Worm (Caenorhabditis elegans): ENCODE results near the gene srx-78.
A peak's percentile ranks its signal among the peaks of the same experiment; 100 is the strongest.

srx-78 gene

ce11 chrV:15063987-15064386 lies 30.9 kb upstream of the srx-78 start, which contains the start of gene rap-2:
Gene rap-2, minus strand, starts transcription at chrV:15064087.
- TF ChIP-seq ztf-11 (tag; optimal IDR thresholded peaks at IDR 0.05) (no peak), unc-39 (tag; optimal IDR thresholded peaks at IDR 0.05) (no peak), aly-2 (tag; optimal IDR thresholded peaks at IDR 0.05) (no peak), nhr-11 (tag; optimal IDR thresholded peaks at IDR 0.05) (no peak), F13H6.1 (tag; optimal IDR thresholded peaks at IDR 0.05) (no peak), ceh-16 (tag; optimal IDR thresholded peaks at IDR 0.05) (no peak), crh-2 (tag; optimal IDR thresholded peaks at IDR 0.05) (no peak), unc-62 (GFP tag; optimal IDR thresholded peaks at IDR 0.05) (no peak), sem-4 (tag; optimal IDR thresholded peaks at IDR 0.05) (no peak), sma-9 (GFP tag; optimal IDR thresholded peaks at IDR 0.05) (no peak), sma-9 (tag; optimal IDR thresholded peaks at IDR 0.05) (no peak), ztf-4 (tag; optimal IDR thresholded peaks at IDR 0.05) (no peak), elt-1 (tag; optimal IDR thresholded peaks at IDR 0.05) (no peak)

ce11 chrV:15065068-15065744 lies 29.6 kb upstream of the srx-78 start, which contains the start of gene C25D7.9:
Gene C25D7.9, plus strand, starts transcription at chrV:15065135.
- TF ChIP-seq fos-1 (tag; optimal IDR thresholded peaks at IDR 0.05) = no peak
- TF ChIP-seq aly-2 (tag; optimal IDR thresholded peaks at IDR 0.05) = no peak
- TF ChIP-seq unc-62 (GFP tag; optimal IDR thresholded peaks at IDR 0.05) = no peak
- peak; percentile 23 for TF ChIP-seq nhr-129 (tag; optimal IDR thresholded peaks at IDR 0.05)
- TF ChIP-seq F13H6.1 (tag; optimal IDR thresholded peaks at IDR 0.05) = peak; percentile 9
- peak; percentile 10 for TF ChIP-seq gmeb-1 (tag; optimal IDR thresholded peaks at IDR 0.05)
- TF ChIP-seq unc-55 (GFP tag; optimal IDR thresholded peaks at IDR 0.05) = peak; percentile 59
- peak; percentile 36 for TF ChIP-seq lin-13 (GFP tag; optimal IDR thresholded peaks at IDR 0.05)
- TF ChIP-seq nhr-11 (tag; optimal IDR thresholded peaks at IDR 0.05) = no peak
- no peak for TF ChIP-seq nhr-237 (tag; optimal IDR thresholded peaks at IDR 0.05)
- TF ChIP-seq dmd-4 (tag; optimal IDR thresholded peaks at IDR 0.05) = no peak
- no peak for TF ChIP-seq mab-5 (tag; optimal IDR thresholded peaks at IDR 0.05)
- no peak for TF ChIP-seq nhr-25 (tag; optimal IDR thresholded peaks at IDR 0.05)
- peak; percentile 29 for TF ChIP-seq C34F6.9 (tag; optimal IDR thresholded peaks at IDR 0.05)
- peak in 1 of 2 experiments; percentile 13 for TF ChIP-seq lsy-2 (tag; optimal IDR thresholded peaks at IDR 0.05)
- no peak for TF ChIP-seq elt-1 (tag; optimal IDR thresholded peaks at IDR 0.05)
- peak; percentile 51 for TF ChIP-seq zag-1 (tag; optimal IDR thresholded peaks at IDR 0.05)
- no peak for TF ChIP-seq ztf-4 (tag; optimal IDR thresholded peaks at IDR 0.05)
- TF ChIP-seq ceh-16 (tag; optimal IDR thresholded peaks at IDR 0.05) = no peak
- no peak for TF ChIP-seq skn-1 (tag; optimal IDR thresholded peaks at IDR 0.05)

DNA sequence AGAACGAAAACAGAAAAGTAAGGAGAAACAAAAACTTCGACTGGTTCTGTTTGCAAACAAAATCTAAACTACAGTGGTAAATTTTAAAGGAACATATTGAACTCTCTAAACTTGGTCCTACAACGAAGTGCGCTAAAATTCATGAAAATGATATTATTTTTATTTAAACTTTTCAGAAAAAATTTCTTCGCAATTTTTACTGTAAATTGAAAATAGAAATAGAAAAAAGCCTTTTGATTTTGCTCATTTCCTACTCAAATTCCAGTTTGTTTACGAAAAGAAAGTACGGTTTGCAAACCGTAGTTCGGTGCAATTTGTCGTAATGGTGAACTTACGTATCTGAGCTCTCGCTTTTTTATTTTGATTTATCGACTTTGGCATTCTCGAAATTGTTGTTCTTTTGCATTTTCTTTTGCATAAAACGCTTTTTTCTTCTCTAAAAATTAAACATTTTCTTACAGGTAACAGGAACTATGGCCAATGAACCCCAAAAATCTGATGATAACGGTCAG lies 29.0 kb upstream of the srx-78 start, which contains the start of gene otub-1:
otub-1 (plus strand) TSS at position 462 of the 512 bp plus-strand sequence.
- TF ChIP-seq nhr-25 (tag; optimal IDR thresholded peaks at IDR 0.05) = no peak

DNA sequence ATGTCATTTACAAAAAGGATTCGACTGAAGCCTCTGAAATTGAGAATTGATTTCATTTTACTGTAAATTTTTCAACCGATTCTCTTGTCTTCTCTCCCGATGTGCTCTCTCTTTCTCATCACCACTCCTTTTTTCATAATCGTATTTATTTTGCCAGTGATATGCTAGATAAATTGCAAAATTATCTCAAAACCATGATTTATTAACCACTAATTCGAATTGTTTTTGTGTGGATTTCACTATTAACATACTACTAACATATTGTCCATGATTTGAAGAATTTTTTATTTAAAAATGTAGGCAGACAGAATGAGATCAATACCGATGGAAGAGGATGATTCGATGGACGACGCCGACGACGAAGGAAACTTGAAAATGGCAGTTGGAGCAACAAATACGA lies 27.7 kb upstream of the srx-78 start, which contains the start of gene C25D7.10:
C25D7.10 (plus strand) TSS at position 301 of the 400 bp plus-strand sequence.
- TF ChIP-seq sma-9 (GFP tag; optimal IDR thresholded peaks at IDR 0.05) = no peak
- no peak for TF ChIP-seq sma-9 (tag; optimal IDR thresholded peaks at IDR 0.05)
- TF ChIP-seq nhr-77 (tag; optimal IDR thresholded peaks at IDR 0.05) = no peak
- no peak for TF ChIP-seq nhr-21 (tag; optimal IDR thresholded peaks at IDR 0.05)
- no peak for TF ChIP-seq ama-1 (optimal IDR thresholded peaks at IDR 0.05)
- no peak for TF ChIP-seq egl-27 (tag; optimal IDR thresholded peaks at IDR 0.05)
- no peak for TF ChIP-seq ceh-16 (tag; optimal IDR thresholded peaks at IDR 0.05)
- TF ChIP-seq ztf-4 (tag; optimal IDR thresholded peaks at IDR 0.05) = no peak
- TF ChIP-seq unc-39 (tag; optimal IDR thresholded peaks at IDR 0.05) = no peak
- no peak for TF ChIP-seq skn-1 (tag; optimal IDR thresholded peaks at IDR 0.05)
- no peak for TF ChIP-seq nhr-23 (tag; optimal IDR thresholded peaks at IDR 0.05)
- TF ChIP-seq sem-4 (tag; optimal IDR thresholded peaks at IDR 0.05) = no peak

DNA sequence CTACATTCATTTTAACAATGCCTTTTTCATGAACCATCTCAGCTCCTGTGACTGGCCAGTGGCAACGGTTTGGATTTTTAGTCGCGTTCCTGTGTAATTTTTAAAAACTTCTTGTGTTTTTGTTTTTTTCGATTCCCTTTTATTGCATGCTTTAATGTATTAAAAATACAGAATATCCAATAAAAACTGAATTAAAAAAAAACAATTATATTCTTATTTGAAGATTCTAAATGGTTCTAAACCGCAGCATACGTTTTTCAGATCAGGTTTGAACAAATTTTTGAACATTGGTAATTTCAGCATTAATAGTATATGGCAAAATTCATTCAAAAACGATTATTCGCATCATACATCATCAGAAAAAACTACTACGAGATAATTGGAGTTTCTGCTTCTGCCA lies 26.5 kb upstream of the srx-78 start, which contains the start of gene dnj-3:
dnj-3 (plus strand) TSS at position 301 of the 400 bp plus-strand sequence.
- no peak for TF ChIP-seq dmd-4 (tag; optimal IDR thresholded peaks at IDR 0.05)
- TF ChIP-seq unc-39 (tag; optimal IDR thresholded peaks at IDR 0.05) = no peak
- TF ChIP-seq elt-1 (tag; optimal IDR thresholded peaks at IDR 0.05) = no peak
- TF ChIP-seq nhr-6 (tag; optimal IDR thresholded peaks at IDR 0.05) = no peak
- TF ChIP-seq C34F6.9 (tag; optimal IDR thresholded peaks at IDR 0.05) = no peak
- TF ChIP-seq R02D3.7 (tag; optimal IDR thresholded peaks at IDR 0.05) = no peak
- TF ChIP-seq ztf-1 (GFP tag; conservative IDR thresholded peaks at IDR 0.05) = no peak
- no peak for TF ChIP-seq lin-11 (tag; optimal IDR thresholded peaks at IDR 0.05)
- TF ChIP-seq nhr-237 (tag; optimal IDR thresholded peaks at IDR 0.05) = no peak
- no peak for TF ChIP-seq F13H6.1 (tag; optimal IDR thresholded peaks at IDR 0.05)
- no peak for TF ChIP-seq ZK546.5 (tag; optimal IDR thresholded peaks at IDR 0.05)

All from whole organism, L2 larva.